Worm (Caenorhabditis elegans): ENCODE results near the gene F44E5.15.

The F44E5.15 gene

ce11 chrII:11742320-11742719 is 30.1 kb upstream of the F44E5.15 start:
- TF ChIP-seq him-1 (tag; optimal IDR thresholded peaks at IDR 0.05) (no peak), dao-5 (tag; optimal IDR thresholded peaks at IDR 0.05) (no peak), W03F9.2 (tag; optimal IDR thresholded peaks at IDR 0.05) (no peak)

ce11 chrII:11746782-11747288 is 25.6 kb upstream of the F44E5.15 start:
- TF ChIP-seq him-1 (tag; optimal IDR thresholded peaks at IDR 0.05) (peak; percentile 91), W03F9.2 (tag; optimal IDR thresholded peaks at IDR 0.05) (no peak)

ce11 chrII:11747889-11748288 is 24.6 kb upstream of the F44E5.15 start:
- TF ChIP-seq dao-5 (tag; optimal IDR thresholded peaks at IDR 0.05) (no peak), W03F9.2 (tag; optimal IDR thresholded peaks at IDR 0.05) (no peak), him-1 (tag; optimal IDR thresholded peaks at IDR 0.05) (no peak)

ce11 chrII:11748494-11748893 is 24.0 kb upstream of the F44E5.15 start, which contains the start of the genes F44E5.17 and gpb-1:
Gene F44E5.17, minus strand, starts transcription at chrII:11748594.
Gene gpb-1, minus strand, starts transcription at chrII:11748611.
- TF ChIP-seq W03F9.2 (tag; optimal IDR thresholded peaks at IDR 0.05) (no peak), him-1 (tag; optimal IDR thresholded peaks at IDR 0.05) (no peak), dao-5 (tag; optimal IDR thresholded peaks at IDR 0.05) (no peak)

ce11 chrII:11749490-11750172 is 22.8 kb upstream of the F44E5.15 start:
- peak; percentile 93 for TF ChIP-seq him-1 (tag; optimal IDR thresholded peaks at IDR 0.05)
- TF ChIP-seq dao-5 (tag; optimal IDR thresholded peaks at IDR 0.05), result peak; percentile 82
- TF ChIP-seq W03F9.2 (tag; optimal IDR thresholded peaks at IDR 0.05), result peak; percentile 17

ce11 chrII:11751615-11752174 is 20.8 kb upstream of the F44E5.15 start:
- TF ChIP-seq him-1 (tag; optimal IDR thresholded peaks at IDR 0.05) (peak; percentile 76), W03F9.2 (tag; optimal IDR thresholded peaks at IDR 0.05) (no peak), dao-5 (tag; optimal IDR thresholded peaks at IDR 0.05) (no peak)

ce11 chrII:11753186-11753585 is 19.3 kb upstream of the F44E5.15 start:
- TF ChIP-seq W03F9.2 (tag; optimal IDR thresholded peaks at IDR 0.05) (no peak), dao-5 (tag; optimal IDR thresholded peaks at IDR 0.05) (no peak)

ce11 chrII:11756684-11757107 is 15.8 kb upstream of the F44E5.15 start:
- TF ChIP-seq him-1 (tag; optimal IDR thresholded peaks at IDR 0.05) (peak; percentile 13), W03F9.2 (tag; optimal IDR thresholded peaks at IDR 0.05) (peak; percentile 87), dao-5 (tag; optimal IDR thresholded peaks at IDR 0.05) (no peak)

ce11 chrII:11759277-11759676 is 13.2 kb upstream of the F44E5.15 start, which contains the start of the genes F44E5.4 and F44E5.5:
Gene F44E5.4, minus strand, starts transcription at chrII:11759311.
Gene F44E5.5, plus strand, starts transcription at chrII:11759662.
- TF ChIP-seq him-1 (tag; optimal IDR thresholded peaks at IDR 0.05), result peak; percentile 35

- TF ChIP-seq him-1 (tag; optimal IDR thresholded peaks at IDR 0.05) (no peak), W03F9.2 (tag; optimal IDR thresholded peaks at IDR 0.05) (peak; percentile 92)
Measured at ce11 chrII:11761806-11762512, 10.5 kb upstream of the F44E5.15 start.

- TF ChIP-seq W03F9.2 (tag; optimal IDR thresholded peaks at IDR 0.05), result no peak
- no peak for TF ChIP-seq him-1 (tag; optimal IDR thresholded peaks at IDR 0.05)
- TF ChIP-seq dao-5 (tag; optimal IDR thresholded peaks at IDR 0.05), result no peak
Measured at ce11 chrII:11765506-11766152, 6.8 kb upstream of the F44E5.15 start.

ce11 chrII:11766472-11766871 is 6.0 kb upstream of the F44E5.15 start, which contains the start of gene F44E5.2:
Gene F44E5.2, plus strand, starts transcription at chrII:11766772.
- no peak for TF ChIP-seq dao-5 (tag; optimal IDR thresholded peaks at IDR 0.05)
- no peak for TF ChIP-seq W03F9.2 (tag; optimal IDR thresholded peaks at IDR 0.05)
- no peak for TF ChIP-seq him-1 (tag; optimal IDR thresholded peaks at IDR 0.05)

ce11 chrII:11774218-11774617 is 1.8 kb downstream of the F44E5.15 start, which contains the start of gene F44E5.1:
Gene F44E5.1, minus strand, starts transcription at chrII:11774559.
- no peak for TF ChIP-seq W03F9.2 (tag; optimal IDR thresholded peaks at IDR 0.05)
- no peak for TF ChIP-seq him-1 (tag; optimal IDR thresholded peaks at IDR 0.05)
- no peak for TF ChIP-seq dao-5 (tag; optimal IDR thresholded peaks at IDR 0.05)
